Worm (Caenorhabditis elegans) whole organism, L1 larva: ENCODE results near the gene emg-1.

Source experiments
- C16A3.4 ChIP-seq: fragments of 150-350 bp; optimal IDR thresholded peaks from 2 replicates; lab custom pipeline; 2014; ENCODE audit warnings: missing biosample characterization, missing genetic modification characterization
- aha-1 ChIP-seq: fragments of 150-350 bp; optimal IDR thresholded peaks from 2 replicates; lab custom pipeline; 2014; ENCODE audit warnings: missing biosample characterization, missing genetic modification characterization
- aly-2 ChIP-seq: fragments of 150-350 bp; optimal IDR thresholded peaks from 2 replicates; lab custom pipeline; 2014; ENCODE audit warnings: missing biosample characterization, missing genetic modification characterization
- blmp-1 ChIP-seq: fragments of 150-350 bp; optimal IDR thresholded peaks from 2 replicates; lab custom pipeline; 2014; ENCODE audit warnings: missing biosample characterization, missing genetic modification characterization
- ceh-63 ChIP-seq: fragments of 200-800 bp; sonication (Bioruptor generic); optimal IDR thresholded peaks from 2 replicates; lab custom pipeline; 2018; ENCODE audit warnings: mild to moderate bottlenecking, missing genetic modification characterization, missing compliant biosample characterization
- ceh-8 ChIP-seq: fragments of 200-800 bp; sonication (Bioruptor generic); optimal IDR thresholded peaks from 2 replicates; lab custom pipeline; 2018; ENCODE audit warnings: mild to moderate bottlenecking, missing genetic modification characterization, moderate library complexity, missing compliant biosample characterization
- ceh-82 ChIP-seq, 3 experiments: fragments of 150-350 bp in 1 of 3; sonication (generic microtip) in 2 of 3; optimal IDR thresholded peaks; 2 replicates each; lab custom pipeline; 2014 to 2017; ENCODE audit warnings: missing biosample characterization in 3 of 3, missing genetic modification characterization in 3 of 3
- dsc-1 ChIP-seq: sonication (generic microtip); optimal IDR thresholded peaks from 2 replicates; lab custom pipeline; 2016; ENCODE audit warnings: mild to moderate bottlenecking, missing genetic modification characterization, missing compliant biosample characterization
- efl-1 ChIP-seq, 4 experiments: fragments of 150-350 bp; optimal IDR thresholded peaks in 3 of 4; peaks in 1 of 4; 1 replicate in 1 of 4; 2 replicates in 3 of 4; lab custom pipeline; 2014; ENCODE audit warnings: missing biosample characterization in 2 of 4, missing genetic modification characterization in 2 of 4, missing genetic modification reagents in 2 of 4
- egl-13 ChIP-seq: sonication (generic microtip); optimal IDR thresholded peaks from 2 replicates; lab custom pipeline; 2016; ENCODE audit warnings: missing genotype, missing genetic modification reagents, missing genetic modification characterization, missing compliant biosample characterization
- egl-27 ChIP-seq, 2 experiments: fragments of 150-350 bp in 1 of 2; sonication (generic microtip); optimal IDR thresholded peaks; 3 replicates each; lab custom pipeline; 2017 to 2018; ENCODE audit warnings: missing biosample characterization in 2 of 2, missing genetic modification characterization in 2 of 2, missing genetic modification reagents in 2 of 2
- elt-2 ChIP-seq: sonication (generic microtip); optimal IDR thresholded peaks from 2 replicates; lab custom pipeline; 2016; ENCODE audit warnings: missing genetic modification characterization, mild to moderate bottlenecking, inconsistent platforms, missing compliant biosample characterization, missing genetic modification reagents
- fkh-10 ChIP-seq: sonication (generic microtip); optimal IDR thresholded peaks from 2 replicates; lab custom pipeline; 2017; ENCODE audit warnings: missing biosample characterization, missing genetic modification reagents, missing genetic modification characterization
- fkh-4 ChIP-seq: sonication (generic microtip); optimal IDR thresholded peaks from 2 replicates; lab custom pipeline; 2016; ENCODE audit warnings: missing compliant biosample characterization, missing genetic modification characterization, borderline replicate concordance
- fkh-8 ChIP-seq: sonication (generic microtip); optimal IDR thresholded peaks from 2 replicates; lab custom pipeline; 2016; ENCODE audit warnings: mild to moderate bottlenecking, missing genetic modification characterization, missing compliant biosample characterization
- fos-1 ChIP-seq: fragments of 150-350 bp; optimal IDR thresholded peaks from 2 replicates; lab custom pipeline; 2014; ENCODE audit warnings: missing biosample characterization, missing genetic modification characterization
- grh-1 ChIP-seq: fragments of 200-800 bp; sonication (Bioruptor generic); IDR thresholded peaks from 2 replicates; pipeline ENCODE4 v1.3.6; 2022; ENCODE audit warnings: missing genetic modification reagents, missing genetic modification characterization, missing compliant biosample characterization
- hlh-4 ChIP-seq: sonication (generic microtip); optimal IDR thresholded peaks from 2 replicates; lab custom pipeline; 2016; ENCODE audit warnings: mild to moderate bottlenecking, missing genetic modification characterization, missing compliant biosample characterization
- irx-1 ChIP-seq: sonication (generic microtip); optimal IDR thresholded peaks from 2 replicates; lab custom pipeline; 2016; ENCODE audit warnings: missing genetic modification characterization, missing compliant biosample characterization
- lin-13 ChIP-seq: fragments of 150-350 bp; optimal IDR thresholded peaks from 2 replicates; lab custom pipeline; 2014; ENCODE audit warnings: missing biosample characterization, missing genetic modification reagents, missing genetic modification characterization
- lin-15B ChIP-seq: fragments of 150-350 bp; sonication (generic microtip); optimal IDR thresholded peaks from 3 replicates; lab custom pipeline; 2014; ENCODE audit warnings: missing biosample characterization, missing genetic modification characterization
- lin-39 ChIP-seq: fragments of 150-350 bp; optimal IDR thresholded peaks from 2 replicates; lab custom pipeline; 2014; ENCODE audit warnings: missing biosample characterization, missing genetic modification reagents, missing genetic modification characterization
- mab-9 ChIP-seq: fragments of 200-800 bp; sonication (Bioruptor generic); IDR thresholded peaks from 2 replicates; pipeline ENCODE4 v1.3.6; 2022; ENCODE audit warnings: missing genetic modification reagents, missing genetic modification characterization, missing compliant biosample characterization
- mep-1 ChIP-seq: fragments of 150-350 bp; optimal IDR thresholded peaks from 2 replicates; lab custom pipeline; 2014; ENCODE audit warnings: missing biosample characterization, missing genetic modification characterization
- nhr-11 ChIP-seq: fragments of 150-350 bp; optimal IDR thresholded peaks from 2 replicates; lab custom pipeline; 2014; ENCODE audit warnings: missing biosample characterization, missing genetic modification characterization
- nhr-12 ChIP-seq: sonication (generic microtip); optimal IDR thresholded peaks from 2 replicates; lab custom pipeline; 2017; ENCODE audit warnings: missing biosample characterization, missing genetic modification characterization
- nhr-20 ChIP-seq: sonication (generic microtip); optimal IDR thresholded peaks from 2 replicates; lab custom pipeline; 2016; ENCODE audit warnings: mild to moderate bottlenecking, missing genetic modification characterization, missing compliant biosample characterization
- nhr-28 ChIP-seq: fragments of 150-350 bp; optimal IDR thresholded peaks from 2 replicates; lab custom pipeline; 2014; ENCODE audit warnings: missing biosample characterization, missing genetic modification characterization
- nhr-47 ChIP-seq: sonication (generic microtip); optimal IDR thresholded peaks from 2 replicates; lab custom pipeline; 2016; ENCODE audit warnings: mild to moderate bottlenecking, missing genetic modification characterization, moderate library complexity, missing compliant biosample characterization
- nhr-71 ChIP-seq: sonication (generic microtip); optimal IDR thresholded peaks from 2 replicates; lab custom pipeline; 2016; ENCODE audit warnings: mild to moderate bottlenecking, missing genetic modification characterization, moderate library complexity, missing compliant biosample characterization
- nhr-84 ChIP-seq: sonication (generic microtip); optimal IDR thresholded peaks from 2 replicates; lab custom pipeline; 2017; ENCODE audit warnings: missing biosample characterization, missing genetic modification characterization
- nhr-85 ChIP-seq: sonication (generic microtip); peaks from one replicate; lab custom pipeline; 2016; ENCODE audit warnings: missing genetic modification characterization, inconsistent platforms, missing compliant biosample characterization
- pag-3 ChIP-seq: sonication (generic microtip); optimal IDR thresholded peaks from 2 replicates; lab custom pipeline; 2017; ENCODE audit warnings: missing genetic modification characterization, mild to moderate bottlenecking, missing compliant biosample characterization, antibody characterized with exemption, borderline replicate concordance; ENCODE audit not compliant: insufficient read depth
- pax-3 ChIP-seq: fragments of 200-800 bp; sonication (Bioruptor generic); optimal IDR thresholded peaks from 2 replicates; lab custom pipeline; 2018; ENCODE audit warnings: mild to moderate bottlenecking, missing genetic modification characterization, moderate library complexity, missing compliant biosample characterization
- rnt-1 ChIP-seq: sonication (generic microtip); optimal IDR thresholded peaks from 2 replicates; lab custom pipeline; 2016; ENCODE audit warnings: mild to moderate bottlenecking, missing genetic modification characterization, moderate library complexity, missing compliant biosample characterization
- skn-1 ChIP-seq: fragments of 150-350 bp; optimal IDR thresholded peaks from 2 replicates; lab custom pipeline; 2014; ENCODE audit warnings: missing biosample characterization, missing genetic modification characterization
- snpc-4 ChIP-seq: fragments of 150-350 bp; optimal IDR thresholded peaks from 2 replicates; lab custom pipeline; 2014; ENCODE audit warnings: missing biosample characterization, missing genetic modification characterization
- snu-23 ChIP-seq: sonication (generic microtip); optimal IDR thresholded peaks from 2 replicates; lab custom pipeline; 2016; ENCODE audit warnings: missing genetic modification characterization, missing compliant biosample characterization
- sptf-1 ChIP-seq: fragments of 150-350 bp; optimal IDR thresholded peaks from 2 replicates; lab custom pipeline; 2014; ENCODE audit warnings: missing biosample characterization, missing genetic modification characterization
- swsn-7 ChIP-seq: sonication (generic microtip); optimal IDR thresholded peaks from 2 replicates; lab custom pipeline; 2016; ENCODE audit warnings: missing genetic modification characterization, missing compliant biosample characterization
- tbx-2 ChIP-seq: sonication (generic microtip); optimal IDR thresholded peaks from 2 replicates; lab custom pipeline; 2016; ENCODE audit warnings: missing genetic modification characterization, missing compliant biosample characterization
- tlp-1 ChIP-seq: fragments of 150-350 bp; optimal IDR thresholded peaks from 2 replicates; lab custom pipeline; 2014; ENCODE audit warnings: missing biosample characterization, missing genetic modification characterization
- unc-130 ChIP-seq: fragments of 150-350 bp; optimal IDR thresholded peaks from 2 replicates; lab custom pipeline; 2017; ENCODE audit warnings: missing biosample characterization, missing genetic modification characterization, inconsistent platforms
- unc-30 ChIP-seq: sonication (generic microtip); optimal IDR thresholded peaks from 2 replicates; lab custom pipeline; 2017; ENCODE audit warnings: missing biosample characterization, missing genetic modification characterization
- unc-62 ChIP-seq: fragments of 150-350 bp; optimal IDR thresholded peaks from 2 replicates; lab custom pipeline; 2014; ENCODE audit warnings: missing biosample characterization, missing genetic modification reagents, missing genetic modification characterization
- vab-15 ChIP-seq: sonication (generic microtip); optimal IDR thresholded peaks from 2 replicates; lab custom pipeline; 2017; ENCODE audit warnings: missing genotype, mild to moderate bottlenecking, missing genetic modification characterization, missing compliant biosample characterization
- zag-1 ChIP-seq: fragments of 150-350 bp; optimal IDR thresholded peaks from 2 replicates; lab custom pipeline; 2014; ENCODE audit warnings: missing biosample characterization, missing genetic modification characterization
- zip-4 ChIP-seq: fragments of 200-800 bp; sonication (Bioruptor generic); optimal IDR thresholded peaks from 2 replicates; lab custom pipeline; 2018; ENCODE audit warnings: mild to moderate bottlenecking, missing genetic modification characterization, moderate library complexity, missing compliant biosample characterization
- ztf-11 ChIP-seq, 2 experiments: sonication (generic microtip); optimal IDR thresholded peaks; 2 replicates each; lab custom pipeline; 2016 to 2017; ENCODE audit warnings: missing genetic modification characterization in 2 of 2, missing biosample characterization in 1 of 2, missing compliant biosample characterization in 1 of 2

The emg-1 gene

DNA sequence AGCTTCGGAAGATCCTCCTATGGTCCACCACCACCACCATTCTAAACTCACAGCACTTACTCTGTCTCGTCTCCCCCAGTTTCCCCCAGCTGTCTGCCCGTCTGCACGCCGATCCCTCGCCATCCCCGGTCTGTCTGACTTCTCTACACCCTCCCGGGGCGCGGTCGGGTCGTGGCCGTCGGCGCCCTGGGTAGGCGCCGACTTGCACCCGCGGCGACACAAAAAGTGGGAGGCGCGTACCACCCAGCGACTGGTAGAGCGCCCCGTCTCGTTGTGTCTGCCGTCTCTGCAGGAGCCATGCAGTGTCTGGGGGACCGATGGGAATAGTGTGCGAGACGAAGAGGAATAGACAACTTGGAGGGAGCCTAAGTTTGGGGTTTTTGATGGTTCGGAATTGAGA is 15.3 kb upstream of the emg-1 start (continued):
- TF ChIP-seq elt-2 (tag; lab: Kevin White, UChicago) (peak; percentile 67), nhr-84 (tag; lab: Kevin White, UChicago) (no peak), mab-9 (GFP tag; lab: Robert Waterston, UW) (peak; percentile 74)

DNA sequence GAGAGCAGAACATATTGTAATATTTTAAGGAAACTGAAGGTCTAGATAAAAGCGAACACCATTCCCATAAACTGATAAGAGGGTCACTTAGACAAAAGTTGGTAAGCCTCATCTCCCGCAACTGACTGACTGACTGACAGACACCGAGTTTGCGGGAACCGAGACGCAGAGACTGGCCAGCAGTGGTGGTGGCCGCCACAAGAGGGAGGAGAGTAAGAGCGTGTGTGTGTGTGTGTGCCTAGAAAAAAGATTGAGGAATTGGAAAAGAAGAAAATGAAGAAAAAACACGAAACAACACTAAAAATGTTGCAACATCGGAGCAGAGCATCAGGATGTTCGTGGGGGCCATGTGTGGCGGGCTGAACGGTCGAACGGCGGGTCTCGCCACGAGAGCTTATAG is 14.7 kb upstream of the emg-1 start:
- TF ChIP-seq ztf-11 (tag; optimal IDR thresholded peaks at IDR 0.05; lab: Kevin White, UChicago) (no peak), ceh-82 (tag; optimal IDR thresholded peaks at IDR 0.05; lab: Kevin White, UChicago) (peak in 1 of 3 experiments; percentile 2), efl-1 (optimal IDR thresholded peaks at IDR 0.05; lab: Kevin White, UChicago) (no peak), efl-1 (GFP tag; optimal IDR thresholded peaks at IDR 0.05 in 1 of 2; lab: Kevin White, UChicago) (peak in 1 of 2 experiments; percentile 53), vab-15 (no peak), rnt-1 (peak; percentile 51)
- TF ChIP-seq, all 84 proteins: peak for 3

ce11 chrIII:10636493-10637031 is 12.8 kb upstream of the emg-1 start:
- TF ChIP-seq irx-1 (tag; lab: Kevin White, UChicago): no peak
- peak; percentile 7 for TF ChIP-seq nhr-71 (tag; lab: Kevin White, UChicago)
- TF ChIP-seq snu-23 (GFP tag; lab: Kevin White, UChicago): no peak
- no peak for TF ChIP-seq ceh-63 (GFP tag; lab: Kevin White, UChicago)
- no peak for TF ChIP-seq pax-3 (tag; lab: Kevin White, UChicago)
- no peak for TF ChIP-seq fkh-4 (tag; lab: Kevin White, UChicago)
- TF ChIP-seq swsn-7 (tag; lab: Kevin White, UChicago): no peak
- TF ChIP-seq blmp-1 (tag; lab: Kevin White, UChicago): peak; percentile 72
- TF ChIP-seq ceh-82 (tag; optimal IDR thresholded peaks at IDR 0.05; lab: Kevin White, UChicago): no peak
- no peak for TF ChIP-seq fos-1 (tag; lab: Kevin White, UChicago)
- TF ChIP-seq aly-2 (tag; lab: Kevin White, UChicago): no peak
- TF ChIP-seq pag-3 (tag; lab: Kevin White, UChicago): no peak
- no peak for TF ChIP-seq nhr-47
- TF ChIP-seq skn-1 (tag; lab: Kevin White, UChicago): no peak
- TF ChIP-seq fkh-10 (GFP tag; lab: Kevin White, UChicago): no peak
- no peak for TF ChIP-seq snpc-4 (tag; lab: Kevin White, UChicago)
- TF ChIP-seq unc-130 (tag; lab: Kevin White, UChicago): no peak
- no peak for TF ChIP-seq nhr-12
- TF ChIP-seq tbx-2 (tag; lab: Kevin White, UChicago): no peak
- TF ChIP-seq rnt-1: no peak
- no peak for TF ChIP-seq ceh-8 (GFP tag; lab: Kevin White, UChicago)
- TF ChIP-seq unc-30: no peak
- no peak for TF ChIP-seq unc-62 (GFP tag; lab: Kevin White, UChicago)
- TF ChIP-seq nhr-28: no peak
- TF ChIP-seq nhr-11 (tag; lab: Kevin White, UChicago): no peak
- TF ChIP-seq hlh-4 (tag; lab: Kevin White, UChicago): no peak
- TF ChIP-seq grh-1 (GFP tag; lab: Robert Waterston, UW): no peak
- TF ChIP-seq ztf-11 (tag; optimal IDR thresholded peaks at IDR 0.05; lab: Kevin White, UChicago): no peak
- TF ChIP-seq zag-1 (tag; lab: Kevin White, UChicago): no peak
- no peak for TF ChIP-seq zip-4 (GFP tag; lab: Kevin White, UChicago)
- TF ChIP-seq lin-13: no peak
- TF ChIP-seq mep-1: peak; percentile 12
- TF ChIP-seq tlp-1 (tag; lab: Kevin White, UChicago): no peak
- TF ChIP-seq egl-27 (tag; optimal IDR thresholded peaks at IDR 0.05; lab: Kevin White, UChicago): no peak
- no peak for TF ChIP-seq vab-15
- TF ChIP-seq aha-1 (tag; lab: Kevin White, UChicago): no peak
- TF ChIP-seq sptf-1 (tag; lab: Kevin White, UChicago): no peak
- no peak for TF ChIP-seq C16A3.4 (tag; lab: Kevin White, UChicago)
- TF ChIP-seq dsc-1 (tag; lab: Kevin White, UChicago): no peak
- TF ChIP-seq egl-13 (tag; lab: Kevin White, UChicago): no peak
- TF ChIP-seq fkh-8: no peak
- TF ChIP-seq nhr-20 (tag; lab: Kevin White, UChicago): peak; percentile 23
- TF ChIP-seq lin-15B: no peak
- peak; percentile 3 for TF ChIP-seq nhr-85
- TF ChIP-seq lin-39: no peak
